Worm (Caenorhabditis elegans) whole organism, mixed stage, embryonic: Measurements from ENCODE around the gene tig-2.

ENCODE experiments used
- M03D4.4 ChIP-seq: sonication (generic microtip); optimal IDR thresholded peaks from 2 replicates; lab custom pipeline; 2017; ENCODE audit warnings: mild to moderate bottlenecking, missing genetic modification characterization, missing compliant biosample characterization
- bed-3 ChIP-seq: fragments of 200-800 bp; sonication (Bioruptor generic); optimal IDR thresholded peaks from 3 replicates; lab custom pipeline; 2018; ENCODE audit warnings: mild to moderate bottlenecking, missing genetic modification characterization, moderate library complexity, missing compliant biosample characterization
- blmp-1 ChIP-seq: fragments of 150-350 bp; optimal IDR thresholded peaks from 2 replicates; lab custom pipeline; 2014; ENCODE audit warnings: missing biosample characterization, missing genetic modification characterization
- ceh-39 ChIP-seq: fragments of 150-350 bp; optimal IDR thresholded peaks from 2 replicates; lab custom pipeline; 2014; ENCODE audit warnings: missing biosample characterization, missing genetic modification characterization
- ceh-43 ChIP-seq: fragments of 200-800 bp; sonication (Bioruptor generic); optimal IDR thresholded peaks from 2 replicates; lab custom pipeline; 2018; ENCODE audit warnings: mild to moderate bottlenecking, missing genetic modification characterization, moderate library complexity, missing compliant biosample characterization
- ceh-83 ChIP-seq: fragments of 200-800 bp; sonication (Bioruptor generic); optimal IDR thresholded peaks from 2 replicates; lab custom pipeline; 2018; ENCODE audit warnings: mild to moderate bottlenecking, missing genetic modification characterization, missing compliant biosample characterization
- ces-1 ChIP-seq: fragments of 150-350 bp; optimal IDR thresholded peaks from 2 replicates; lab custom pipeline; 2014; ENCODE audit warnings: missing biosample characterization, missing genetic modification reagents, missing genetic modification characterization
- cnd-1 ChIP-seq: fragments of 200-800 bp; sonication (Bioruptor generic); optimal IDR thresholded peaks from 2 replicates; lab custom pipeline; 2018; ENCODE audit warnings: mild to moderate bottlenecking, missing genetic modification characterization, missing compliant biosample characterization
- drap-1 ChIP-seq: fragments of 200-800 bp; sonication (Bioruptor generic); optimal IDR thresholded peaks from 3 replicates; lab custom pipeline; 2018; ENCODE audit warnings: mild to moderate bottlenecking, missing genetic modification characterization, missing compliant biosample characterization
- elt-1 ChIP-seq: sonication (generic microtip); optimal IDR thresholded peaks from 2 replicates; lab custom pipeline; 2017; ENCODE audit warnings: missing genetic modification characterization, mild to moderate bottlenecking, missing compliant biosample characterization, antibody characterized with exemption, moderate library complexity, borderline replicate concordance; ENCODE audit not compliant: insufficient read depth
- elt-3 ChIP-seq: fragments of 150-350 bp; optimal IDR thresholded peaks from 2 replicates; lab custom pipeline; 2014; ENCODE audit warnings: missing biosample characterization, missing genetic modification characterization
- flh-1 ChIP-seq: fragments of 200-800 bp; sonication (Bioruptor generic); optimal IDR thresholded peaks from 2 replicates; lab custom pipeline; 2018; ENCODE audit warnings: mild to moderate bottlenecking, missing genetic modification characterization, moderate library complexity, missing compliant biosample characterization
- ham-2 ChIP-seq: fragments of 200-800 bp; sonication (Bioruptor generic); optimal IDR thresholded peaks from 2 replicates; lab custom pipeline; 2018; ENCODE audit warnings: mild to moderate bottlenecking, missing genetic modification characterization, missing compliant biosample characterization
- hlh-1 ChIP-seq: fragments of 150-350 bp; optimal IDR thresholded peaks from 2 replicates; lab custom pipeline; 2014; ENCODE audit warnings: missing biosample characterization, missing genetic modification reagents, missing genetic modification characterization
- lin-13 ChIP-seq: fragments of 150-350 bp; optimal IDR thresholded peaks from 2 replicates; lab custom pipeline; 2014; ENCODE audit warnings: missing biosample characterization, missing genetic modification characterization
- lin-32 ChIP-seq: fragments of 200-800 bp; sonication (Bioruptor generic); optimal IDR thresholded peaks from 2 replicates; lab custom pipeline; 2018; ENCODE audit warnings: mild to moderate bottlenecking, missing genetic modification characterization, missing compliant biosample characterization
- mab-5 ChIP-seq: fragments of 150-350 bp; optimal IDR thresholded peaks from 2 replicates; lab custom pipeline; 2014; ENCODE audit warnings: missing biosample characterization, missing genetic modification characterization
- mls-2 ChIP-seq: sonication (generic microtip); optimal IDR thresholded peaks from 2 replicates; lab custom pipeline; 2016; ENCODE audit warnings: mild to moderate bottlenecking, missing genetic modification characterization, moderate library complexity, missing compliant biosample characterization
- nhr-12 ChIP-seq: fragments of 150-350 bp; optimal IDR thresholded peaks from 2 replicates; lab custom pipeline; 2014; ENCODE audit warnings: missing biosample characterization, missing genetic modification characterization
- nhr-237 ChIP-seq: fragments of 150-350 bp; optimal IDR thresholded peaks from 2 replicates; lab custom pipeline; 2014; ENCODE audit warnings: missing biosample characterization, missing genetic modification characterization
- nhr-28 ChIP-seq: fragments of 150-350 bp; optimal IDR thresholded peaks from 2 replicates; lab custom pipeline; 2014; ENCODE audit warnings: missing biosample characterization, missing genetic modification characterization
- nhr-76 ChIP-seq: sonication (generic microtip); optimal IDR thresholded peaks from 2 replicates; lab custom pipeline; 2017; ENCODE audit warnings: missing biosample characterization, missing genetic modification characterization
- pha-4 ChIP-seq: fragments of 150-350 bp; optimal IDR thresholded peaks from 2 replicates; lab custom pipeline; 2018; ENCODE audit warnings: missing biosample characterization, missing genetic modification reagents, missing genetic modification characterization
- sem-2 ChIP-seq: fragments of 200-800 bp; sonication (Bioruptor generic); optimal IDR thresholded peaks from 2 replicates; lab custom pipeline; 2018; ENCODE audit warnings: mild to moderate bottlenecking, missing genetic modification characterization, missing compliant biosample characterization
- snpc-4 ChIP-seq: fragments of 150-350 bp; optimal IDR thresholded peaks from 2 replicates; lab custom pipeline; 2014; ENCODE audit warnings: missing biosample characterization, missing genetic modification characterization
- sptf-1 ChIP-seq: sonication (generic microtip); optimal IDR thresholded peaks from 2 replicates; lab custom pipeline; 2017; ENCODE audit warnings: mild to moderate bottlenecking, missing genetic modification characterization, moderate library complexity, missing compliant biosample characterization
- tbx-8 ChIP-seq: fragments of 200-800 bp; sonication (Bioruptor generic); optimal IDR thresholded peaks from 2 replicates; lab custom pipeline; 2018; ENCODE audit warnings: mild to moderate bottlenecking, missing genetic modification characterization, moderate library complexity, missing compliant biosample characterization
- unc-120 ChIP-seq: sonication (generic microtip); optimal IDR thresholded peaks from 2 replicates; lab custom pipeline; 2017; ENCODE audit warnings: missing genetic modification characterization, missing compliant biosample characterization; ENCODE audit not compliant: poor library complexity, severe bottlenecking
- unc-39 ChIP-seq: fragments of 150-350 bp; optimal IDR thresholded peaks from 2 replicates; lab custom pipeline; 2014; ENCODE audit warnings: missing biosample characterization, missing genetic modification characterization
- unc-62 ChIP-seq: fragments of 150-350 bp; optimal IDR thresholded peaks from 2 replicates; lab custom pipeline; 2014; ENCODE audit warnings: missing biosample characterization, missing genetic modification reagents, missing genetic modification characterization
- zip-8 ChIP-seq: fragments of 150-350 bp; optimal IDR thresholded peaks from 2 replicates; lab custom pipeline; 2014; ENCODE audit warnings: missing biosample characterization, missing genetic modification characterization

Gene tig-2

DNA sequence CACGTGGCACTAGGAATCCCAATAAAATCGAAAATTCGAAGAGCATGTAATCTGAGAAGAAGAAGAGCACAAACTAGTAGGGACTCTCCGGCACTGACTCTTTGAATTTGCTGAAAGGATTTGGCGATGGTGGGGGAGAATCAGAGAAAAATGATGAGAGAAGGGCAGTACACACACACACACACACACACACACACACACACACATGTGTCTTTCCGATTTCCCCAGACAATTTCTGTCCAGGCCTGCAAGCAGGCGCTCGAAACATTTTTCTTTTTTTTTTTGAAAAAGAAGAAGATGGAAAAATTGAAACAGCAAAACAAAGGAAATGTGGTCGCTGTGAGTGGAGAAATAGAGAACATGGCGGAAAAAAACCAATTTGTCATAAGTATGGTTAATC, at the start of gene tig-2:
TSS of gene tig-2 (minus strand) at position 87 of the 400 bp plus-strand sequence.
- peak; percentile 18 for TF ChIP-seq unc-120
- peak; percentile 40 for TF ChIP-seq M03D4.4 (tag; lab: Kevin White, UChicago)
- TF ChIP-seq ces-1 (GFP tag; lab: Kevin White, UChicago) = no peak

DNA sequence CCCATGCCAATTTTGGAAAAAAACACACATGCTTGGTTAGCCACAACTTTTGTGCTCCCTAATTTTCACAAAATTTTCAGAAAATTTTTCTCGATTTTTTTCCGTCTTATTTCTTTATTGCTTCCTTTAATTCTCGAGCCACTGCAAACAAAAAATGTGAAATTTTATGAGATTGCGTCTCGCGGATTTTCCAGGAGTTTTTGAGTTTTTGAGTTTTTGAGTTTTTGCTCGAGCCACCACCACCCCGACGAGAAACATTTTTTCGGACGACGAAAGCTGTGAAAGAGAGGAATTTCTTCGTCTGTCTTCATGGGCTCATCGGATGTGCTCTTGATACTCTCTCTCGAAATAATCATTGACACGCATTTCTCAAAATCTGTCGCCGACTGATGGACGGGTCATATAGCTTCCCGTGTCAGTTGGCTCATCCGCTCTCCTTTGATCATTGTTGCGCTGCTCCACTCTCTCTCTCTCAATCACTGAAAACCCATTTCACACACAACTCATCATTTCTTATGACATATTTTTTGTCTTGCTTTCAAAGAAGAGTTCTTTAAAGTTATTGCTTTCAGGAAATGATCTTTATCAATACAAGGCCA, 47.5 kb upstream of the tig-2 start, which contains the start of gene C18G1.1:
TSS of gene C18G1.1 (plus strand) at position 573 of the 599 bp plus-strand sequence.
- TF ChIP-seq unc-120 (peak; percentile 26), hlh-1 (peak; percentile 89), M03D4.4 (tag; lab: Kevin White, UChicago) (no peak), unc-62 (GFP tag; lab: Kevin White, UChicago) (peak; percentile 99)

DNA sequence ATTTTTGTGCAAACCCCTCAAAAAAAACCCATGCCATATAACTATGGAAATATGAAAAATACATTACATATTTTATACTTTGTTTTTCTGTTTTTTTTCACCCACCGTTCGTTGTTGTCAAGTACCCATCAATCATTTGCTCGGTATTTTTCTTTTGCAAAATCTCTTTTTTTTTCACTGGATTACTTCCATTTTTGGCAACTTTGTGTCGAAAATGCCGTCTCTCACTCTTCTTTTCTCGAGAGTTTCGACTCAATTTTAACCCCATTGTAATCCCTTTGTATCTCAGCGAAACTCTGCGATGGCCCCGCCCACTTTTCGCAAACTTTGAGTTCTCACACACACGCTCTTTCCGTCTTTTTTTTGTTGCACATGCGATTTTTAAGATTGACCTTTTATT, 45.2 kb upstream of the tig-2 start:
- TF ChIP-seq flh-1 (GFP tag; lab: Kevin White, UChicago) (no peak), unc-120 (peak; percentile 29), mls-2 (no peak)

- TF ChIP-seq cnd-1 (no peak), mls-2 (no peak), zip-8 (tag; lab: Kevin White, UChicago) (no peak), elt-3 (no peak), pha-4 (tag; lab: Kevin White, UChicago) (no peak), drap-1 (no peak), bed-3 (no peak), unc-120 (no peak), unc-62 (GFP tag; lab: Kevin White, UChicago) (no peak), snpc-4 (tag; lab: Kevin White, UChicago) (no peak), lin-13 (tag; lab: Kevin White, UChicago) (no peak), unc-39 (tag; lab: Kevin White, UChicago) (no peak), nhr-12 (tag; lab: Kevin White, UChicago) (no peak), blmp-1 (tag; lab: Kevin White, UChicago) (no peak), ham-2 (GFP tag; lab: Kevin White, UChicago) (no peak)
Measured at ce11 chrV:4770408-4770947, 40.5 kb upstream of the tig-2 start, which contains the start of gene elt-7. Gene elt-7 (plus strand): TSS chrV:4770670.

DNA sequence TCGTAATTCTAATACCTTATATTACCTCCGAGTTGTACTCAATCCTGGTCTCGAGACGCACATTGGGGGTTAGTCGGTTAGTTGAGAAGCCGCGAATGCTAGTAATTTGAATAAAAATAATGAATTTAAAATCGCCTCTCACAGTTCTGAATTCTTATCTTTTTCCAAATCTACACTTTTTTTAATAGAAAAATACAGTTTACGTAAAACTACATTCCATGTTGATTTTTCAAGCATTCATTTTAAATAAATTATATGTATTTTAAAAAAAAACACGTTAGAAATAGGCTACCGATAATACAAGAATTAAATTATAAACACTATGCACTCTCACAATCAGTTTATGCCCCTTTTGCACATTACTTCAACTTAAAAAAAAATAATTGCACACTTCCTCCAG, 39.7 kb upstream of the tig-2 start, which contains the start of gene C18G1.9:
TSS of gene C18G1.9 (minus strand) at position 101 of the 400 bp plus-strand sequence.
- no peak for TF ChIP-seq bed-3
- no peak for TF ChIP-seq tbx-8 (GFP tag; lab: Kevin White, UChicago)
- no peak for TF ChIP-seq elt-3
- no peak for TF ChIP-seq mab-5 (tag; lab: Kevin White, UChicago)
- TF ChIP-seq zip-8 (tag; lab: Kevin White, UChicago) = no peak
- no peak for TF ChIP-seq mls-2

DNA sequence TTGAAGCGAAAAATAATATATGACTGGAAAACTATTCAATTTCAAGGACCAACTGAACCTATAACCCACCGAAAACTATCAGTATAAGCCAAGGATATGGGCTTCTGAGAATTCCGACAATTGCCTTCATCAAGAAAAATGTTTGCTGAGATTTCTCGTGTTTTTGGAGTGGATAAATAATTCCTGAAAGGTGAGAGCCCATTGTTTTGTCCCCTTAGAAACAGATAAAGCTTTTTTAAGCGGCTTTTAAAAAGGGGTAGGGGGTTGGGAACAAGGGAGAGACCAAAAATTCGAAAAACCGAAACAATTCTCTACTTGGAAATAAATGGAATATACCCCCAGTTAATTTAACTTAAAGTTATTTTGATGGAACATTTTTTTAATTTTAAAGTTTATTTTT, 36.5 kb upstream of the tig-2 start, which contains the start of gene C18G1.8:
TSS of gene C18G1.8 (minus strand) at position 101 of the 400 bp plus-strand sequence.
- TF ChIP-seq ceh-39 (tag; lab: Kevin White, UChicago) = no peak
- TF ChIP-seq M03D4.4 (tag; lab: Kevin White, UChicago) = no peak
- no peak for TF ChIP-seq flh-1 (GFP tag; lab: Kevin White, UChicago)
- no peak for TF ChIP-seq tbx-8 (GFP tag; lab: Kevin White, UChicago)
- no peak for TF ChIP-seq lin-32
- no peak for TF ChIP-seq ces-1 (GFP tag; lab: Kevin White, UChicago)
- no peak for TF ChIP-seq nhr-237 (tag; lab: Kevin White, UChicago)
- TF ChIP-seq mls-2 = no peak
- TF ChIP-seq nhr-76 = no peak
- TF ChIP-seq hlh-1 = no peak
- no peak for TF ChIP-seq snpc-4 (tag; lab: Kevin White, UChicago)
- no peak for TF ChIP-seq ceh-83 (GFP tag; lab: Kevin White, UChicago)
- no peak for TF ChIP-seq elt-1
- TF ChIP-seq sem-2 (GFP tag; lab: Kevin White, UChicago) = no peak
- no peak for TF ChIP-seq ceh-43
- no peak for TF ChIP-seq zip-8 (tag; lab: Kevin White, UChicago)
- TF ChIP-seq bed-3 = no peak
- TF ChIP-seq nhr-28 (tag; lab: Kevin White, UChicago) = no peak
- TF ChIP-seq cnd-1 = no peak
- TF ChIP-seq sptf-1 (tag; lab: Kevin White, UChicago) = no peak
